Fruit fly (Drosophila melanogaster): Measurements from ENCODE around the gene CG5984.

CG5984 gene

dm6 chr3R:27292159-27292880 lies 44.5 kb upstream of the CG5984 start, which contains the start of gene CG3348 (continued):
- peak; percentile 69 for TF ChIP-seq CG1647 (GFP tag; optimal IDR thresholded peaks at IDR 0.05)
- no peak for TF ChIP-seq CG33557 (GFP tag; optimal IDR thresholded peaks at IDR 0.05)
- no peak for TF ChIP-seq CG15479 (GFP tag; optimal IDR thresholded peaks at IDR 0.05)
- TF ChIP-seq D (optimal IDR thresholded peaks at IDR 0.05) = no peak
- peak; percentile 33 for TF ChIP-seq D (GFP tag; optimal IDR thresholded peaks at IDR 0.05)
- TF ChIP-seq Dip2 (GFP tag; IDR thresholded peaks at IDR 0.05) = no peak
- no peak for TF ChIP-seq lov (optimal IDR thresholded peaks at IDR 0.05)
- TF ChIP-seq lov (GFP tag; IDR thresholded peaks at IDR 0.05) = no peak
- TF ChIP-seq CG6854 (GFP tag; optimal IDR thresholded peaks at IDR 0.05) = peak; percentile 41
- TF ChIP-seq CG4404 (GFP tag; IDR thresholded peaks at IDR 0.05) = peak; percentile 61
- peak; percentile 31; the same call in 1 of the 2 replicates for TF ChIP-seq CG11696 (GFP tag; IDR thresholded peaks at IDR 0.05)
- TF ChIP-seq grn (GFP tag; optimal IDR thresholded peaks at IDR 0.05) = no peak
- peak; percentile 6 for TF ChIP-seq shn (GFP tag; optimal IDR thresholded peaks at IDR 0.05)
- peak; percentile 66 for TF ChIP-seq sisA (GFP tag; IDR thresholded peaks at IDR 0.05)
- peak; percentile 58 for TF ChIP-seq Hr3 (GFP tag; optimal IDR thresholded peaks at IDR 0.05)
- peak; percentile 50 for TF ChIP-seq Ravus (GFP tag; IDR thresholded peaks at IDR 0.05)
- peak; percentile 61 for TF ChIP-seq CG7786 (GFP tag; optimal IDR thresholded peaks at IDR 0.05)
- peak; percentile 84 for TF ChIP-seq CG9727 (GFP tag; optimal IDR thresholded peaks at IDR 0.05)
- TF ChIP-seq da (GFP tag; optimal IDR thresholded peaks at IDR 0.05) = no peak
- TF ChIP-seq Optix (GFP tag; IDR thresholded peaks at IDR 0.05) = 0 out of 3 replicates have a peak, but pooled peaks have one; percentile 36
- peak; percentile 76 for TF ChIP-seq pho (GFP tag; optimal IDR thresholded peaks at IDR 0.05)
- TF ChIP-seq CG6654 (GFP tag; optimal IDR thresholded peaks at IDR 0.05) = peak; percentile 48
- TF ChIP-seq ttk (GFP tag; IDR thresholded peaks at IDR 0.05) = peak; percentile 63
- TF ChIP-seq B-H2 (GFP tag; optimal IDR thresholded peaks at IDR 0.05) = peak; percentile 70
- TF ChIP-seq sob (GFP tag; IDR thresholded peaks at IDR 0.05) = peak; percentile 79
- peak; percentile 73 for TF ChIP-seq CG12155 (GFP tag; optimal IDR thresholded peaks at IDR 0.05)
- peak; percentile 79 for TF ChIP-seq Adf1 (GFP tag; IDR thresholded peaks at IDR 0.05)
- TF ChIP-seq knrl (GFP tag; IDR thresholded peaks at IDR 0.05; ENCODE audit: partially characterized antibody) = no peak
- TF ChIP-seq lmd (GFP tag; IDR thresholded peaks at IDR 0.05) = peak; percentile 70
- peak; percentile 38 for TF ChIP-seq D19A (tag; optimal IDR thresholded peaks at IDR 0.05)
- peak; percentile 10 for TF ChIP-seq CG7987 (GFP tag; optimal IDR thresholded peaks at IDR 0.05)
- TF ChIP-seq CG13775 (GFP tag; optimal IDR thresholded peaks at IDR 0.05) = peak; percentile 73
- peak; percentile 43 for TF ChIP-seq fu2 (GFP tag; optimal IDR thresholded peaks at IDR 0.05)
- TF ChIP-seq ab (GFP tag; optimal IDR thresholded peaks at IDR 0.05) = no peak
- TF ChIP-seq otp (GFP tag; IDR thresholded peaks at IDR 0.05) = peak; percentile 29; the same call in 1 of the 3 replicates
- peak; percentile 42 for TF ChIP-seq her (GFP tag; optimal IDR thresholded peaks at IDR 0.05)
- peak; percentile 39 for TF ChIP-seq Six4 (GFP tag; optimal IDR thresholded peaks at IDR 0.05)
- TF ChIP-seq dati (GFP tag; IDR thresholded peaks at IDR 0.05) = peak; percentile 34; the same call in 1 of the 2 replicates
- TF ChIP-seq CG3995 (GFP tag; optimal IDR thresholded peaks at IDR 0.05) = peak; percentile 59
- peak; percentile 66 for TF ChIP-seq CG11085 (GFP tag; IDR thresholded peaks at IDR 0.05)
- TF ChIP-seq dmrt99B (tag; optimal IDR thresholded peaks at IDR 0.05) = peak; percentile 71
- peak; percentile 31 for TF ChIP-seq GATAe (GFP tag; conservative IDR thresholded peaks at IDR 0.05)
- TF ChIP-seq B-H1 (GFP tag; IDR thresholded peaks at IDR 0.05) = no peak
- peak; percentile 63 for TF ChIP-seq CHES-1-like (GFP tag; optimal IDR thresholded peaks at IDR 0.05)
- TF ChIP-seq CG7839 (tag; optimal IDR thresholded peaks at IDR 0.05) = peak; percentile 80
- TF ChIP-seq aop (GFP tag; IDR thresholded peaks at IDR 0.05) = no peak
- peak; percentile 54 for TF ChIP-seq CG7928 (GFP tag; optimal IDR thresholded peaks at IDR 0.05)
- TF ChIP-seq Hmx (GFP tag; optimal IDR thresholded peaks at IDR 0.05) = peak; percentile 64
- peak; percentile 89 for TF ChIP-seq Dbx (GFP tag; IDR thresholded peaks at IDR 0.05)
- TF ChIP-seq CG10654 (GFP tag; optimal IDR thresholded peaks at IDR 0.05) = peak; percentile 39
- TF ChIP-seq phol (tag; optimal IDR thresholded peaks at IDR 0.05) = peak; percentile 67
